Fruit fly (Drosophila melanogaster) whole organism, pupa: Measurements from ENCODE around the gene CG31898.

Source experiments
- CG10348 ChIP-seq: fragments of 200-800 bp; sonication (Bioruptor generic); IDR thresholded peaks from 2 replicates; pipeline ENCODE4 v1.3.6; 2022; ENCODE audit warnings: missing biosample characterization, missing genetic modification characterization
- CG12605 ChIP-seq: fragments of 200-800 bp; sonication (Bioruptor generic); IDR thresholded peaks from 2 replicates; pipeline ENCODE4 v1.3.6; 2022; ENCODE audit warnings: missing biosample characterization, missing genetic modification characterization
- CG15710 ChIP-seq: fragments of 200-800 bp; sonication (Bioruptor generic); optimal IDR thresholded peaks from 2 replicates; lab custom pipeline; 2018; ENCODE audit warnings: missing biosample characterization, mild to moderate bottlenecking, missing genetic modification characterization, moderate library complexity
- CG32121 ChIP-seq: fragments of 200-800 bp; sonication (Bioruptor generic); IDR thresholded peaks from 2 replicates; pipeline ENCODE4 v1.3.6; 2022; ENCODE audit warnings: missing biosample characterization, missing genetic modification characterization
- CG34367 ChIP-seq: fragments of 200-800 bp; sonication (Bioruptor generic); optimal IDR thresholded peaks from 2 replicates; lab custom pipeline; 2018; ENCODE audit warnings: missing biosample characterization, mild to moderate bottlenecking, missing genetic modification characterization
- CG4496 ChIP-seq: fragments of 200-800 bp; sonication (Bioruptor generic); IDR thresholded peaks from 3 replicates; pipeline ENCODE4 v1.3.6; 2022; ENCODE audit warnings: missing biosample characterization, missing genetic modification characterization
- CG8301 ChIP-seq: fragments of 200-800 bp; sonication (Bioruptor generic); optimal IDR thresholded peaks from 2 replicates; lab custom pipeline; 2018; ENCODE audit warnings: missing biosample characterization, mild to moderate bottlenecking, missing genetic modification characterization
- CG9948 ChIP-seq: fragments of 200-800 bp; sonication (Bioruptor generic); optimal IDR thresholded peaks from 2 replicates; lab custom pipeline; 2018; ENCODE audit warnings: missing biosample characterization, mild to moderate bottlenecking, missing genetic modification characterization, moderate library complexity
- EcR ChIP-seq: fragments of 200-800 bp; sonication (Bioruptor generic); optimal IDR thresholded peaks from 3 replicates; lab custom pipeline; 2019; ENCODE audit warnings: missing biosample characterization, missing genetic modification characterization, mild to moderate bottlenecking, moderate library complexity, missing genetic modification reagents
- Ets98B ChIP-seq: fragments of 200-800 bp; sonication (Bioruptor generic); IDR thresholded peaks from 2 replicates; pipeline ENCODE4 v1.3.6; 2022; ENCODE audit warnings: missing biosample characterization, missing genetic modification characterization
- Pif1A ChIP-seq: fragments of 200-800 bp; sonication (Bioruptor generic); optimal IDR thresholded peaks from 3 replicates; lab custom pipeline; 2016; ENCODE audit warnings: missing biosample characterization, missing genetic modification characterization
- Snoo ChIP-seq: fragments of 200-800 bp; sonication (Bioruptor generic); optimal IDR thresholded peaks from 3 replicates; lab custom pipeline; 2017; ENCODE audit warnings: missing biosample characterization, mild to moderate bottlenecking, missing genetic modification characterization, inconsistent platforms
- fd96Ca ChIP-seq: fragments of 200-800 bp; sonication (Bioruptor generic); IDR thresholded peaks from 3 replicates; pipeline ENCODE4 v1.3.6; 2022; ENCODE audit warnings: missing biosample characterization, missing genetic modification characterization
- gl ChIP-seq: fragments of 200-800 bp; sonication (Bioruptor generic); optimal IDR thresholded peaks from 2 replicates; lab custom pipeline; 2018; ENCODE audit warnings: missing biosample characterization, mild to moderate bottlenecking, missing genetic modification characterization

- no peak for TF ChIP-seq Ets98B
- TF ChIP-seq CG9948 (tag; lab: Kevin White, UChicago), result no peak
- no peak for TF ChIP-seq CG4496 (GFP tag; lab: Robert Waterston, UW)
- TF ChIP-seq Pif1A (GFP tag; lab: Kevin White, UChicago), result no peak
- no peak for TF ChIP-seq CG15710 (tag; lab: Kevin White, UChicago)
- TF ChIP-seq CG12605 (GFP tag; lab: Robert Waterston, UW), result no peak
- no peak for TF ChIP-seq CG34367 (tag; lab: Kevin White, UChicago)
- no peak for TF ChIP-seq CG10348 (GFP tag; lab: Robert Waterston, UW)
- TF ChIP-seq CG32121, result no peak
- TF ChIP-seq fd96Ca (GFP tag; lab: Robert Waterston, UW), result no peak
- no peak for TF ChIP-seq CG8301 (tag; lab: Kevin White, UChicago)
- TF ChIP-seq EcR (GFP tag; lab: Kevin White, UChicago), result no peak
- no peak for TF ChIP-seq Snoo
- no peak for TF ChIP-seq gl (tag; lab: Kevin White, UChicago)
These were observed 7.9 kb upstream of the CG31898 start, which contains the start of gene CG42820 for dm6 chr2L:8392298-8392697.
